Fruit fly (Drosophila melanogaster) whole organism, adult: Measurements from ENCODE around the gene ArfGAP3.
"Not testable (repeated sequence)": the region's sequence is repeated elsewhere in the genome, so short reads cannot be mapped to it uniquely, and the experiment has no call there.

ENCODE experiments used
- CG11617 ChIP-seq: fragments of 200-800 bp; sonication (Bioruptor generic); optimal IDR thresholded peaks from 2 replicates; lab custom pipeline; 2017; ENCODE audit warnings: mild to moderate bottlenecking, missing biosample characterization, missing genetic modification reagents, missing genetic modification characterization
- CG12768 ChIP-seq: fragments of 200-800 bp; sonication (Bioruptor generic); optimal IDR thresholded peaks from 2 replicates; lab custom pipeline; 2017; ENCODE audit warnings: missing biosample characterization, missing genetic modification characterization, mild to moderate bottlenecking, moderate library complexity, missing genetic modification reagents
- CG14711 ChIP-seq: fragments of 200-800 bp; sonication (Bioruptor generic); optimal IDR thresholded peaks from 2 replicates; lab custom pipeline; 2018; ENCODE audit warnings: missing biosample characterization, mild to moderate bottlenecking, missing genetic modification characterization, moderate library complexity
- CG1620 ChIP-seq: fragments of 200-800 bp; sonication (Bioruptor generic); optimal IDR thresholded peaks from 2 replicates; lab custom pipeline; 2016; ENCODE audit warnings: missing biosample characterization, missing genetic modification characterization
- CG33017 ChIP-seq: fragments of 200-800 bp; sonication (Bioruptor generic); optimal IDR thresholded peaks from 2 replicates; lab custom pipeline; 2018; ENCODE audit warnings: missing biosample characterization, mild to moderate bottlenecking, missing genetic modification characterization, moderate library complexity
- CG5204 ChIP-seq: fragments of 200-800 bp; sonication (Bioruptor generic); optimal IDR thresholded peaks from 2 replicates; lab custom pipeline; 2016; ENCODE audit warnings: missing biosample characterization, missing genetic modification characterization
- CG7045 ChIP-seq: fragments of 200-800 bp; sonication (Bioruptor generic); optimal IDR thresholded peaks from 2 replicates; lab custom pipeline; 2017; ENCODE audit warnings: missing biosample characterization, mild to moderate bottlenecking, missing genetic modification characterization
- CG7101 ChIP-seq: fragments of 200-800 bp; sonication (Bioruptor generic); optimal IDR thresholded peaks from 2 replicates; lab custom pipeline; 2018; ENCODE audit warnings: missing biosample characterization, mild to moderate bottlenecking, missing genetic modification characterization, moderate library complexity
- Clk ChIP-seq: fragments of 200-800 bp; sonication (Bioruptor generic); optimal IDR thresholded peaks from 2 replicates; lab custom pipeline; 2017; ENCODE audit warnings: missing biosample characterization, missing genetic modification characterization
- Crg-1 ChIP-seq: fragments of 200-800 bp; sonication (Bioruptor generic); optimal IDR thresholded peaks from 2 replicates; lab custom pipeline; 2016; ENCODE audit warnings: missing biosample characterization, missing genetic modification characterization
- Hr96 ChIP-seq: fragments of 200-800 bp; sonication (Bioruptor generic); optimal IDR thresholded peaks from 2 replicates; lab custom pipeline; 2016; ENCODE audit warnings: missing biosample characterization, missing genetic modification characterization
- Mnt ChIP-seq: fragments of 200-800 bp; sonication (Bioruptor generic); optimal IDR thresholded peaks from 2 replicates; lab custom pipeline; 2016; ENCODE audit warnings: missing biosample characterization, mild to moderate bottlenecking, missing genetic modification characterization
- bab1 ChIP-seq: fragments of 200-800 bp; sonication (Bioruptor generic); optimal IDR thresholded peaks from 3 replicates; lab custom pipeline; 2019; ENCODE audit warnings: missing biosample characterization, mild to moderate bottlenecking, missing genetic modification characterization, moderate library complexity
- cic ChIP-seq: fragments of 200-800 bp; sonication (Bioruptor generic); optimal IDR thresholded peaks from 2 replicates; lab custom pipeline; 2017; ENCODE audit warnings: missing biosample characterization, mild to moderate bottlenecking, missing genetic modification characterization, moderate library complexity
- cnc ChIP-seq, 2 experiments: fragments of >200 bp; optimal IDR thresholded peaks; 2 replicates each; lab custom pipeline; 2017
- kay ChIP-seq: fragments of 200-800 bp; sonication (Bioruptor generic); peaks from one replicate; lab custom pipeline; 2016; ENCODE audit warnings: missing biosample characterization, missing genetic modification characterization, borderline replicate concordance
- ovo ChIP-seq: fragments of 200-800 bp; sonication (Bioruptor generic); optimal IDR thresholded peaks from 2 replicates; lab custom pipeline; 2016; ENCODE audit warnings: missing biosample characterization, missing genetic modification characterization
- pad ChIP-seq: fragments of 200-800 bp; sonication (Bioruptor generic); optimal IDR thresholded peaks from 3 replicates; lab custom pipeline; 2017; ENCODE audit warnings: missing biosample characterization, missing genetic modification characterization, mild to moderate bottlenecking, moderate library complexity, missing genetic modification reagents
- tj ChIP-seq: fragments of 200-800 bp; sonication (Bioruptor generic); optimal IDR thresholded peaks from 3 replicates; lab custom pipeline; 2017; ENCODE audit warnings: missing biosample characterization, mild to moderate bottlenecking, missing genetic modification characterization, moderate library complexity
- toe ChIP-seq: fragments of 200-800 bp; sonication (Bioruptor generic); optimal IDR thresholded peaks from 2 replicates; lab custom pipeline; 2016; ENCODE audit warnings: missing biosample characterization, missing genetic modification characterization

The ArfGAP3 gene

dm6 chr3L:22695653-22696052 is 21.7 kb downstream of the ArfGAP3 start, which contains the start of gene CG14452:
CG14452 (plus strand) TSS chr3L:22695953.
- TF ChIP-seq Mnt (GFP tag; lab: Kevin White, UChicago) (no peak), CG12768 (GFP tag; lab: Kevin White, UChicago) (no peak), kay (no peak), bab1 (GFP tag; lab: Kevin White, UChicago) (no peak), toe (GFP tag; lab: Kevin White, UChicago) (no peak), CG33017 (tag; lab: Kevin White, UChicago) (no peak), cic (GFP tag; lab: Kevin White, UChicago) (no peak), Hr96 (GFP tag; lab: Kevin White, UChicago) (no peak), cnc (optimal IDR thresholded peaks at IDR 0.05; lab: Kevin White, UChicago) (no peak), ovo (GFP tag; lab: Kevin White, UChicago) (no peak), CG1620 (GFP tag; lab: Kevin White, UChicago) (no peak), pad (GFP tag; lab: Kevin White, UChicago) (no peak), Clk (GFP tag; lab: Kevin White, UChicago) (no peak), tj (GFP tag; lab: Kevin White, UChicago) (no peak), CG5204 (GFP tag; lab: Kevin White, UChicago) (no peak), CG14711 (tag; lab: Kevin White, UChicago) (no peak), CG7101 (tag; lab: Kevin White, UChicago) (no peak), Crg-1 (no peak)

dm6 chr3L:22693712-22694111 is 23.7 kb downstream of the ArfGAP3 start, which contains the start of the genes CG12546 and CG14453:
CG12546 (minus strand) TSS chr3L:22693812.
CG14453 (plus strand) TSS chr3L:22694083.
- no peak for TF ChIP-seq Mnt (GFP tag; lab: Kevin White, UChicago)
- TF ChIP-seq kay = no peak
- no peak for TF ChIP-seq toe (GFP tag; lab: Kevin White, UChicago)
- TF ChIP-seq CG14711 (tag; lab: Kevin White, UChicago) = no peak
- no peak for TF ChIP-seq ovo (GFP tag; lab: Kevin White, UChicago)
- TF ChIP-seq CG11617 (GFP tag; lab: Kevin White, UChicago) = no peak

dm6 chr3L:22692428-22692827 is 24.9 kb downstream of the ArfGAP3 start, which contains the start of gene CG14454:
CG14454 (minus strand) TSS chr3L:22692528.
- not testable (repeated sequence) for TF ChIP-seq CG14711 (tag; lab: Kevin White, UChicago); Hr96 (GFP tag; lab: Kevin White, UChicago); CG1620 (GFP tag; lab: Kevin White, UChicago)

dm6 chr3L:22686987-22687386 is 30.4 kb downstream of the ArfGAP3 start, which contains the start of the genes CG14455 and CG14456:
CG14455 (minus strand) TSS chr3L:22687087.
CG14456 (plus strand) TSS chr3L:22687222.
- no peak for TF ChIP-seq CG5204 (GFP tag; lab: Kevin White, UChicago)
- no peak for TF ChIP-seq Hr96 (GFP tag; lab: Kevin White, UChicago)
- no peak for TF ChIP-seq kay
- TF ChIP-seq CG14711 (tag; lab: Kevin White, UChicago) = no peak
- no peak for TF ChIP-seq CG7101 (tag; lab: Kevin White, UChicago)
- TF ChIP-seq CG33017 (tag; lab: Kevin White, UChicago) = no peak
- TF ChIP-seq tj (GFP tag; lab: Kevin White, UChicago) = no peak
- TF ChIP-seq cnc (optimal IDR thresholded peaks at IDR 0.05; lab: Kevin White, UChicago) = no peak
- no peak for TF ChIP-seq CG7045 (GFP tag; lab: Kevin White, UChicago)
- no peak for TF ChIP-seq cic (GFP tag; lab: Kevin White, UChicago)
- no peak for TF ChIP-seq toe (GFP tag; lab: Kevin White, UChicago)
- no peak for TF ChIP-seq pad (GFP tag; lab: Kevin White, UChicago)
- no peak for TF ChIP-seq CG1620 (GFP tag; lab: Kevin White, UChicago)

dm6 chr3L:22680932-22681331 is 36.4 kb downstream of the ArfGAP3 start:
- TF ChIP-seq bab1 (GFP tag; lab: Kevin White, UChicago) = no peak
- TF ChIP-seq tj (GFP tag; lab: Kevin White, UChicago) = no peak
- no peak for TF ChIP-seq cnc (optimal IDR thresholded peaks at IDR 0.05; lab: Kevin White, UChicago)
- no peak for TF ChIP-seq pad (GFP tag; lab: Kevin White, UChicago)
- TF ChIP-seq CG14711 (tag; lab: Kevin White, UChicago) = no peak
- no peak for TF ChIP-seq Mnt (GFP tag; lab: Kevin White, UChicago)
- no peak for TF ChIP-seq kay
- no peak for TF ChIP-seq Hr96 (GFP tag; lab: Kevin White, UChicago)
- TF ChIP-seq CG7045 (GFP tag; lab: Kevin White, UChicago) = no peak
- no peak for TF ChIP-seq CG5204 (GFP tag; lab: Kevin White, UChicago)
- TF ChIP-seq cic (GFP tag; lab: Kevin White, UChicago) = no peak
- TF ChIP-seq ovo (GFP tag; lab: Kevin White, UChicago) = no peak
- no peak for TF ChIP-seq toe (GFP tag; lab: Kevin White, UChicago)
- TF ChIP-seq Clk (GFP tag; lab: Kevin White, UChicago) = no peak
- no peak for TF ChIP-seq Crg-1
- no peak for TF ChIP-seq CG33017 (tag; lab: Kevin White, UChicago)
- TF ChIP-seq CG7101 (tag; lab: Kevin White, UChicago) = no peak
- no peak for TF ChIP-seq CG11617 (GFP tag; lab: Kevin White, UChicago)

dm6 chr3L:22671699-22672276 is 45.6 kb downstream of the ArfGAP3 start:
- no peak for TF ChIP-seq toe (GFP tag; lab: Kevin White, UChicago)
- TF ChIP-seq cic (GFP tag; lab: Kevin White, UChicago) = no peak
- no peak for TF ChIP-seq CG5204 (GFP tag; lab: Kevin White, UChicago)
- no peak for TF ChIP-seq CG11617 (GFP tag; lab: Kevin White, UChicago)
- TF ChIP-seq pad (GFP tag; lab: Kevin White, UChicago) = no peak
- TF ChIP-seq tj (GFP tag; lab: Kevin White, UChicago) = no peak
- TF ChIP-seq bab1 (GFP tag; lab: Kevin White, UChicago) = no peak
